Fruit fly (Drosophila melanogaster): ENCODE results near the gene eIF4E1.
A peak's percentile ranks its signal among the peaks of the same experiment; 100 is the strongest.

Gene eIF4E1

dm6 chr3L:9377198-9378035 lies 24.8 kb downstream of the eIF4E1 start, which contains the start of gene Hsp26 (continued):
- TF ChIP-seq CG14441 (GFP tag; IDR thresholded peaks at IDR 0.05) (peak; percentile 81), ken (GFP tag; IDR thresholded peaks at IDR 0.05) (peak; percentile 85), CG4404 (GFP tag; IDR thresholded peaks at IDR 0.05) (0 out of 2 replicates have a peak, but pooled peaks have one; percentile 22), CG12104 (GFP tag; optimal IDR thresholded peaks at IDR 0.05) (peak; percentile 45), corto (GFP tag; optimal IDR thresholded peaks at IDR 0.05) (peak; percentile 79), gsb-n (tag; optimal IDR thresholded peaks at IDR 0.05) (peak; percentile 84), CG12744 (GFP tag; optimal IDR thresholded peaks at IDR 0.05) (peak; percentile 58), CG11723 (GFP tag; optimal IDR thresholded peaks at IDR 0.05) (peak; percentile 59), Dip2 (GFP tag; IDR thresholded peaks at IDR 0.05) (no peak), CG12155 (GFP tag; optimal IDR thresholded peaks at IDR 0.05) (peak; percentile 83), CG4730 (GFP tag; IDR thresholded peaks at IDR 0.05) (peak; percentile 65), PHDP (tag; optimal IDR thresholded peaks at IDR 0.05) (peak; percentile 90), CG6813 (GFP tag; optimal IDR thresholded peaks at IDR 0.05) (peak; percentile 78), CG12942 (GFP tag; optimal IDR thresholded peaks at IDR 0.05) (peak; percentile 77), CG8944 (GFP tag; optimal IDR thresholded peaks at IDR 0.05) (peak; percentile 82), CG11456 (GFP tag; IDR thresholded peaks at IDR 0.05) (peak; percentile 61; the same call in 1 of the 3 replicates), HLHmδ (GFP tag; optimal IDR thresholded peaks at IDR 0.05) (no peak), chn (GFP tag; optimal IDR thresholded peaks at IDR 0.05) (peak; percentile 79), ato (GFP tag; IDR thresholded peaks at IDR 0.05; ENCODE audit: partially characterized antibody) (no peak), Hr51 (GFP tag; optimal IDR thresholded peaks at IDR 0.05) (peak; percentile 48 to 89), aop (GFP tag; IDR thresholded peaks at IDR 0.05) (no peak), Six4 (GFP tag; optimal IDR thresholded peaks at IDR 0.05) (peak; percentile 69), Xrp1 (GFP tag; IDR thresholded peaks at IDR 0.05) (peak; percentile 91), Sry-δ (GFP tag; optimal IDR thresholded peaks at IDR 0.05) (peak; percentile 24), Dad (GFP tag; optimal IDR thresholded peaks at IDR 0.05) (peak; percentile 58), bcd (GFP tag; optimal IDR thresholded peaks at IDR 0.05) (peak; percentile 84), Doc2 (GFP tag; IDR thresholded peaks at IDR 0.05) (no peak), chif (GFP tag; optimal IDR thresholded peaks at IDR 0.05) (peak; percentile 81 to 82), CG7839 (tag; optimal IDR thresholded peaks at IDR 0.05) (peak; percentile 86), Oaz (GFP tag; IDR thresholded peaks at IDR 0.05) (peak; percentile 53; the same call in 1 of the 2 replicates), zfh1 (GFP tag; IDR thresholded peaks at IDR 0.05) (peak; percentile 81), CG13296 (GFP tag; optimal IDR thresholded peaks at IDR 0.05) (peak; percentile 77), Opbp (GFP tag; IDR thresholded peaks at IDR 0.05; ENCODE audit: partially characterized antibody) (no peak), CG6272 (GFP tag; IDR thresholded peaks at IDR 0.05) (peak; percentile 55; the same call in 1 of the 2 replicates), CG7357 (GFP tag; IDR thresholded peaks at IDR 0.05) (peak; percentile 61), lola (GFP tag; optimal IDR thresholded peaks at IDR 0.05) (peak in 1 of 3 experiments; percentile 76), ara (GFP tag; IDR thresholded peaks at IDR 0.05) (peak; percentile 77), HLH3B (GFP tag; IDR thresholded peaks at IDR 0.05) (peak; percentile 89), usp (GFP tag; optimal IDR thresholded peaks at IDR 0.05) (no peak), otp (GFP tag; IDR thresholded peaks at IDR 0.05) (peak; percentile 75; the same call in 2 of the 3 replicates), D (optimal IDR thresholded peaks at IDR 0.05) (no peak), D (GFP tag; optimal IDR thresholded peaks at IDR 0.05) (peak; percentile 51), prd (optimal IDR thresholded peaks at IDR 0.05) (no peak), prd (GFP tag; IDR thresholded peaks at IDR 0.05) (peak; percentile 79), salm (tag; optimal IDR thresholded peaks at IDR 0.05) (peak; percentile 85), CG8765 (GFP tag; IDR thresholded peaks at IDR 0.05) (peak; percentile 22; the same call in 1 of the 2 replicates), CG30020 (tag; optimal IDR thresholded peaks at IDR 0.05) (peak; percentile 46), H2.0 (GFP tag; IDR thresholded peaks at IDR 0.05) (peak; percentile 79), Optix (GFP tag; IDR thresholded peaks at IDR 0.05) (peak; percentile 23; the same call in 1 of the 3 replicates)
